Worm (Caenorhabditis elegans) whole organism, L3 larva: ENCODE measurements around the gene R03E9.2.

ENCODE experiments used
- ceh-82 ChIP-seq: fragments of 150-350 bp; optimal IDR thresholded peaks from 2 replicates; lab custom pipeline; 2014; ENCODE audit warnings: missing biosample characterization, missing genetic modification characterization
- elt-2 ChIP-seq: sonication (generic microtip); optimal IDR thresholded peaks from 2 replicates; lab custom pipeline; 2016; ENCODE audit warnings: missing genetic modification reagents, mild to moderate bottlenecking, missing genetic modification characterization, missing compliant biosample characterization
- elt-3 ChIP-seq, 3 experiments: fragments of 150-350 bp in 1 of 3; sonication (generic microtip) in 2 of 3; optimal IDR thresholded peaks; 2 replicates in 2 of 3; 4 replicates in 1 of 3; lab custom pipeline; 2014 to 2017; ENCODE audit warnings: missing biosample characterization in 3 of 3, missing genetic modification characterization in 3 of 3
- fos-1 ChIP-seq: fragments of 150-350 bp; optimal IDR thresholded peaks from 2 replicates; lab custom pipeline; 2014; ENCODE audit warnings: missing biosample characterization, missing genetic modification characterization
- nfya-1 ChIP-seq: sonication (generic microtip); optimal IDR thresholded peaks from 2 replicates; lab custom pipeline; 2017; ENCODE audit warnings: missing genetic modification characterization, mild to moderate bottlenecking, missing compliant biosample characterization, antibody characterized with exemption, moderate library complexity; ENCODE audit not compliant: insufficient read depth
- nhr-11 ChIP-seq: fragments of 150-350 bp; optimal IDR thresholded peaks from 2 replicates; lab custom pipeline; 2014; ENCODE audit warnings: missing biosample characterization, missing genetic modification characterization
- nhr-12 ChIP-seq: fragments of 150-350 bp; optimal IDR thresholded peaks from 2 replicates; lab custom pipeline; 2014; ENCODE audit warnings: missing biosample characterization, missing genetic modification characterization
- nhr-25 ChIP-seq: sonication (generic microtip); optimal IDR thresholded peaks from 2 replicates; lab custom pipeline; 2017; ENCODE audit warnings: missing biosample characterization, missing genetic modification characterization
- pqm-1 ChIP-seq: fragments of 150-350 bp; optimal IDR thresholded peaks from 2 replicates; lab custom pipeline; 2017; ENCODE audit warnings: missing biosample characterization, missing genetic modification characterization, inconsistent platforms
- snpc-4 ChIP-seq: fragments of 150-350 bp; optimal IDR thresholded peaks from 2 replicates; lab custom pipeline; 2014; ENCODE audit warnings: missing biosample characterization, missing genetic modification characterization
- unc-62 ChIP-seq: fragments of 150-350 bp; sonication (generic microtip); optimal IDR thresholded peaks from 4 replicates; lab custom pipeline; 2014; ENCODE audit warnings: missing biosample characterization, missing genetic modification reagents, missing genetic modification characterization
- zag-1 ChIP-seq: fragments of 150-350 bp; optimal IDR thresholded peaks from 2 replicates; lab custom pipeline; 2014; ENCODE audit warnings: missing biosample characterization, missing genetic modification characterization

- TF ChIP-seq fos-1 (no peak), snpc-4 (tag; lab: Kevin White, UChicago) (no peak), nhr-12 (tag; lab: Kevin White, UChicago) (no peak), ceh-82 (tag; lab: Kevin White, UChicago) (no peak), elt-3 (tag; optimal IDR thresholded peaks at IDR 0.05; lab: Kevin White, UChicago) (no peak), nfya-1 (tag; lab: Kevin White, UChicago) (no peak), unc-62 (GFP tag; lab: Kevin White, UChicago) (no peak), nhr-11 (tag; lab: Kevin White, UChicago) (no peak), nhr-25 (no peak), elt-2 (no peak), pqm-1 (tag; lab: Kevin White, UChicago) (no peak), zag-1 (tag; lab: Kevin White, UChicago) (no peak)
Measured at ce11 chrX:6718595-6718994, 14.5 kb downstream of the R03E9.2 start, which contains the start of gene smf-2.
